Worm (Caenorhabditis elegans) whole organism, early embryonic: Measurements from ENCODE around the gene hum-4.

ENCODE experiments used
- B0310.2 ChIP-seq: sonication (generic microtip); optimal IDR thresholded peaks from 2 replicates; lab custom pipeline; 2016; ENCODE audit warnings: mild to moderate bottlenecking, missing genetic modification characterization, missing compliant biosample characterization
- F13C5.2 ChIP-seq: sonication (generic microtip); optimal IDR thresholded peaks from 2 replicates; lab custom pipeline; 2017; ENCODE audit warnings: mild to moderate bottlenecking, missing genetic modification characterization, inconsistent platforms, missing compliant biosample characterization
- aly-1 ChIP-seq: sonication (generic microtip); optimal IDR thresholded peaks from 2 replicates; lab custom pipeline; 2016; ENCODE audit warnings: missing genetic modification characterization, missing compliant biosample characterization
- ama-1 ChIP-seq: fragments of 150-350 bp; optimal IDR thresholded peaks from 2 replicates; lab custom pipeline; 2014
- ceh-13 ChIP-seq: fragments of 200-800 bp; sonication (Bioruptor generic); optimal IDR thresholded peaks from 2 replicates; lab custom pipeline; 2018; ENCODE audit warnings: mild to moderate bottlenecking, missing genetic modification characterization, missing compliant biosample characterization
- ceh-36 ChIP-seq: sonication (generic microtip); optimal IDR thresholded peaks from 2 replicates; lab custom pipeline; 2016; ENCODE audit warnings: missing genetic modification characterization, inconsistent platforms, missing compliant biosample characterization
- ets-7 ChIP-seq: sonication (generic microtip); optimal IDR thresholded peaks from 2 replicates; lab custom pipeline; 2016; ENCODE audit warnings: missing genotype, missing genetic modification characterization, missing compliant biosample characterization
- flt-1 ChIP-seq: fragments of 200-800 bp; sonication (Bioruptor generic); IDR thresholded peaks from 2 replicates; pipeline ENCODE4 v1.3.6; 2022; ENCODE audit warnings: missing genetic modification characterization, missing compliant biosample characterization
- hmbx-1 ChIP-seq: sonication (generic microtip); optimal IDR thresholded peaks from 2 replicates; lab custom pipeline; 2016; ENCODE audit warnings: mild to moderate bottlenecking, missing genetic modification characterization, missing compliant biosample characterization
- hmg-4 ChIP-seq: fragments of 200-800 bp; sonication (Bioruptor generic); optimal IDR thresholded peaks from 2 replicates; lab custom pipeline; 2018; ENCODE audit warnings: mild to moderate bottlenecking, missing genetic modification characterization, missing compliant biosample characterization
- hnd-1 ChIP-seq: sonication (generic microtip); optimal IDR thresholded peaks from 2 replicates; lab custom pipeline; 2016; ENCODE audit warnings: missing genetic modification characterization, missing compliant biosample characterization
- pes-1 ChIP-seq: fragments of 200-800 bp; sonication (Bioruptor generic); IDR thresholded peaks from 2 replicates; pipeline ENCODE4 v1.3.6; 2022; ENCODE audit warnings: missing genetic modification reagents, missing genetic modification characterization, missing compliant biosample characterization
- scrt-1 ChIP-seq: fragments of 200-800 bp; sonication (Bioruptor generic); IDR thresholded peaks from 2 replicates; pipeline ENCODE4 v1.3.6; 2022; ENCODE audit warnings: missing genetic modification characterization, missing compliant biosample characterization
- sea-1 ChIP-seq: fragments of 200-800 bp; sonication (Bioruptor generic); conservative IDR thresholded peaks from 2 replicates; pipeline ENCODE4 v1.3.6; 2022; ENCODE audit warnings: missing genetic modification characterization, missing compliant biosample characterization
- tbx-11 ChIP-seq: fragments of 200-800 bp; sonication (Bioruptor generic); IDR thresholded peaks from 2 replicates; pipeline ENCODE4 v1.3.6; 2022; ENCODE audit warnings: missing genetic modification characterization, missing compliant biosample characterization
- tbx-37 ChIP-seq: fragments of 200-800 bp; sonication (Bioruptor generic); conservative IDR thresholded peaks from 2 replicates; pipeline ENCODE4 v1.3.6; 2022; ENCODE audit warnings: missing genetic modification reagents, missing genetic modification characterization, missing compliant biosample characterization
- tra-4 ChIP-seq: sonication (generic microtip); optimal IDR thresholded peaks from 2 replicates; lab custom pipeline; 2017; ENCODE audit warnings: missing genetic modification characterization, missing compliant biosample characterization

The hum-4 gene

DNA sequence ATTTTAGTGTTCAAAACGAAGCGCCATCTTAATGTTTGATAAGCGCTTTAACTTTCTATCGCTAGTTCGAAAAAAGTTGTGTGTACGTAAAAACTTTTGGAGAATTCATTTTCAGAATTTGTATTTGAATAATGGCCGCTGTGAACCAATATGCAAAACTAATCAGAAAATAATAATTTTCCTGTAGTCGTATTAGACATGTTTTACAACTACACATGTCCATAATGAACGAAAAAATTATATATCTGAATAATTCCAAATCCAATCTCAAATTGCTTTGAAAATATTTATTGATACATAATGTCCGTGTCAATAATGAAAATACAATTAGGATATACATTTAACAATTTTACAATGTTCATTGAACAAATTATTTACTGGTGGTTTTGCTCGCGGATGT lies 26.6 kb downstream of the hum-4 start:
- TF ChIP-seq aly-1 (tag; lab: Kevin White, UChicago) (no peak), sea-1 (no peak), ama-1 (lab: Kevin White, UChicago) (no peak), tbx-11 (GFP tag; lab: Robert Waterston, UW) (no peak)

DNA sequence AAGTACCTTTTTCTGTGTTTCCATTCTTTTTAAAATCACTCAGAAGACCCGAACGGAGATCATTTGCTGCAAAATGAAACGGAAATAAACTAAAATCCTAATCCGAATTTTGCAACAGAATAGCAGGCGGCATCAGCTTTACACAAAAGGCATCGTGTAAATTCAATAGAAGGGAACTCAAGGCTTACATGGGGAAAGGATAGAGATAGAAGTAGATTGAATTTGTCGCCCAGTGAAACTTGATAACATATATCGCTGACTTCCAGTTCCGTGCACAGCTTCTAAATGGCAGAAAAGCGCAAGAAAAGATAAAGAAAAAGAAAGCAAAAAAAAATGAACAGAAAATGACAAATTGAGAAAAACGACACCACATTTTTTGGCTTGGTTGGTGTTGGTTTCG lies 27.5 kb downstream of the hum-4 start, which contains the start of gene slo-2:
slo-2 (minus strand) TSS at position 24 of the 400 bp plus-strand sequence.
- TF ChIP-seq flt-1 (GFP tag; lab: Robert Waterston, UW) = no peak
- TF ChIP-seq tbx-11 (GFP tag; lab: Robert Waterston, UW) = no peak
- TF ChIP-seq hnd-1 (tag; lab: Kevin White, UChicago) = no peak
- TF ChIP-seq sea-1 = no peak
- no peak for TF ChIP-seq ama-1 (lab: Kevin White, UChicago)
- no peak for TF ChIP-seq F13C5.2 (tag; lab: Kevin White, UChicago)

DNA sequence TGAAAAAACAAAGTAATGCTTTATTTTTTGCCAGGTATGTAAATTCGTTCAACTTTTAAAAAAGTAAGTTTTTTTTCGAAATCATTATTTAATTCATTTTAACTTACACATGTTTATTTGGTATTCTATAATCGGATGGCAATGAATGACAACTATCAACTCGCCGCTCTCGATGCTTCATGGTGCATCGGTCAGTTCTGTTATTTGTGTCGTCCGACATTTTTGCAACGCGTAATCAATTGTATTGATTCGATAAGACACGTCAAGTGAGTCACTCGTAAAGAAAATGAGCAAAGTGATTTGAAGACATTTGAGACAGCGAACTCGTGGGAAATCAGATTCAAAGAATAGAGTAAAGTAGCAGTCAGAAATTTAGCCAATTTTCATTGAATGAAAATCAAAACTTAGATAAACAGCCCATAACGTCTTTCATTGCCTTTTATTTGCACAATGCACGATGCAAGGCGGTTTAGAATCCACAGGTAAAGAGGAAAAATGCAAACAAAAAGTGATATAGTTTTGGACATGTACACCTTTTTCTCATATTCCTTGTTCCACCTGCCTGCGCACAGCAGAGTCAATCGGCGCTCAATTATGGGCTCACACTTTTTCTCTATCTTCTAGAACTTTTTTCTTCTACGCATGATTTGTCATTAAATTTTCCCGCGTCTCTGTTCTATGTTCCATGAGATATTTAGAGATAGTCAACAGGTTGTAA lies 32.8 kb downstream of the hum-4 start:
- TF ChIP-seq sea-1 (no peak), tra-4 (no peak), tbx-37 (no peak), ceh-36 (tag; lab: Kevin White, UChicago) (no peak)

DNA sequence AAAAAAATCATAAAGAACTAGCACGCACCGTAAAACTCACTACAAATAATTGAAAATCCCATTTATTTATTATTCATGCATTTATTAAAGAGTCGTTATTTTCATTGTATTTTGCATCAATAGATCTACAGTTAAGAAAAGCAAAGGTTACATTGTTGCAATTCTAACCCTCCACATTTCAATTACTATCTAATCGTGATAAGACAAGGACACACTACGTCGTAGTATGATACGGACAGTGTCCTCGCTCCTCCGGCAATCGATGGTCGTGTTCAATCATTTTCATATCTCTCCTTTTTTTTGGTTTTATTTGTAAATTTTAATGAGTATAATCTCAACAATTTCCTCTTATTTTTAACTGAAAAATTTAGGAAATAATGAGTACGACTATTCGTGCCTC lies 40.5 kb downstream of the hum-4 start, which contains the start of gene prx-12:
prx-12 (plus strand) TSS at position 371 of the 400 bp plus-strand sequence.
- TF ChIP-seq ama-1 (lab: Kevin White, UChicago) (no peak), scrt-1 (no peak), tra-4 (no peak), aly-1 (tag; lab: Kevin White, UChicago) (no peak), sea-1 (no peak), F13C5.2 (tag; lab: Kevin White, UChicago) (no peak), tbx-37 (no peak), flt-1 (GFP tag; lab: Robert Waterston, UW) (no peak), ceh-36 (tag; lab: Kevin White, UChicago) (no peak)

DNA sequence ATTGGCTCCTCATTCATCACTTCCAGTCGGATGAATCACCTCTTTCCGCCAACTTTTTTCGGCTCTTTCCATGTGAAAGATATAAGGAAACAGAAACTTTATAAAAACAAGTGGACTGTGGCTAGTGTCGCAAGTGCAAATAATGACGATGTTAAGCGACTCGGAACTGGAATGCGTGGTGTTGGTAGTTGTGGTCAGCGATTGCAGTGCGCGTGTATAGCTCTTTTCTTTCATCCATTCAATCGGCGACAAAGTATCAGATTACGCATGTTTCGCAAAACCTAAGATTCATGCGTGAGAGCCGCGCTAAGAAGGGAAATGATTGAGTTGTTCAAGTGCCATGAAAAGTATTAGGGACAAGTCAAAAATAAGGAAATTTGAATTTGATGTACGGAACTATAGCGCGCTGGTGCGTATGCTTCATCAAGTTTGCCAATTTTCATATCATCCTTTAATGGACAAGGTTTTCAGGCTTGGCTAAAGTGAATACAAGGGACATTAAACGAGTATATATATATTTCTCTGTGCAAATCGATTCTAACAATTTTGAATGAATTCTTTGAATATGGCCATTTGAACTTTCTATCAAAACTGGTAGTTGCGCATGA lies 45.6 kb downstream of the hum-4 start:
- TF ChIP-seq pes-1 (GFP tag; lab: Robert Waterston, UW) (no peak), ceh-13 (GFP tag; lab: Kevin White, UChicago) (no peak), ets-7 (no peak), B0310.2 (tag; lab: Kevin White, UChicago) (no peak), aly-1 (tag; lab: Kevin White, UChicago) (no peak), tra-4 (no peak), F13C5.2 (tag; lab: Kevin White, UChicago) (no peak), tbx-11 (GFP tag; lab: Robert Waterston, UW) (no peak)

DNA sequence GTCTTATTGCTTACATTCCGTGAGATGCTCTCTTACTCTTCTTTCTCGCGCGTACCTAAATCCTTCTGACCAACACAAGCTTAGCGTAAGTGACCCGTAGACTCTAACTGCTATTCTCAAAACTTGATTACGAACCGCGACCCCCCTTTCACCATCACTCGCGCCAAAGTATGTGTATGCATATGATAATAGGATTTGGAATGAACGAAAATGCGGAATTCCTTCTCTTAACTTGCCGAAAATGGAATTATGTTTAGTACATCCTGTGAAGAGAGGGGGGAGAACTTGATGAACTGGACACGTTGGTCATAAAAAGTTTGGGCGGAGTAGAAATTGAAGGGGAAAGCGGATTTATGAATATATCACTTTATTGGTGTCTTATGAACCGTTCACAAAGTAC lies 46.5 kb downstream of the hum-4 start:
- no peak for TF ChIP-seq pes-1 (GFP tag; lab: Robert Waterston, UW)
- no peak for TF ChIP-seq tbx-11 (GFP tag; lab: Robert Waterston, UW)
- no peak for TF ChIP-seq flt-1 (GFP tag; lab: Robert Waterston, UW)
- no peak for TF ChIP-seq ets-7
- no peak for TF ChIP-seq aly-1 (tag; lab: Kevin White, UChicago)
- no peak for TF ChIP-seq tbx-37
- TF ChIP-seq ceh-36 (tag; lab: Kevin White, UChicago) = no peak
- no peak for TF ChIP-seq hnd-1 (tag; lab: Kevin White, UChicago)
- no peak for TF ChIP-seq tra-4
- no peak for TF ChIP-seq F13C5.2 (tag; lab: Kevin White, UChicago)
- no peak for TF ChIP-seq B0310.2 (tag; lab: Kevin White, UChicago)
- TF ChIP-seq hmbx-1 (tag; lab: Kevin White, UChicago) = no peak
- TF ChIP-seq ama-1 (lab: Kevin White, UChicago) = no peak
- TF ChIP-seq sea-1 = no peak
- no peak for TF ChIP-seq hmg-4 (GFP tag; lab: Kevin White, UChicago)

DNA sequence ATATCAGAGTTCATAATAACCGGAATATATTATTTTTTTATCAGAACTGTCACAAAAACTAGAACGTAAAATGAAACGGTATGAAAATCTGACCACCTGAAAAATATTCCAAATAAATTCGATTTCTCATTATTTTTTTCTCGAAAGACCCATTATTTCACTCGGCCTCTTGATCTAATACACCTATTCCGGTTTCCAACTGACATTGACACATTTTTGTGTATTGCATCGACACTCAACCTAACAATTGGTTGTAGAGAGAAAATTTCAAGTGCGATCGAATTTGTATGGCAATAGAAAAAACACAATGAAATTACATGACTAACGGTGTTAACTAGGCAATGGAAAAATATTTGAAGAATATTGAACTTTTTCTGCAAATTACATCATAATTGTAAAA lies 47.5 kb downstream of the hum-4 start:
- no peak for TF ChIP-seq tra-4
- no peak for TF ChIP-seq hmg-4 (GFP tag; lab: Kevin White, UChicago)
- TF ChIP-seq hnd-1 (tag; lab: Kevin White, UChicago) = no peak
- TF ChIP-seq tbx-11 (GFP tag; lab: Robert Waterston, UW) = no peak
- TF ChIP-seq ets-7 = no peak
- TF ChIP-seq B0310.2 (tag; lab: Kevin White, UChicago) = no peak
- TF ChIP-seq flt-1 (GFP tag; lab: Robert Waterston, UW) = no peak
- no peak for TF ChIP-seq F13C5.2 (tag; lab: Kevin White, UChicago)
- TF ChIP-seq tbx-37 = no peak
- no peak for TF ChIP-seq scrt-1
- TF ChIP-seq sea-1 = no peak
